Fruit fly (Drosophila melanogaster) whole organism, adult: ENCODE results near the gene CG3198.
A peak's percentile ranks its signal among the peaks of the same experiment; 100 is the strongest.

ENCODE experiments used
- CG11617 ChIP-seq: fragments of 200-800 bp; sonication (Bioruptor generic); optimal IDR thresholded peaks from 2 replicates; lab custom pipeline; 2017; ENCODE audit warnings: mild to moderate bottlenecking, missing biosample characterization, missing genetic modification reagents, missing genetic modification characterization
- CG12768 ChIP-seq: fragments of 200-800 bp; sonication (Bioruptor generic); optimal IDR thresholded peaks from 2 replicates; lab custom pipeline; 2017; ENCODE audit warnings: missing biosample characterization, missing genetic modification characterization, mild to moderate bottlenecking, moderate library complexity, missing genetic modification reagents
- CG14711 ChIP-seq: fragments of 200-800 bp; sonication (Bioruptor generic); optimal IDR thresholded peaks from 2 replicates; lab custom pipeline; 2018; ENCODE audit warnings: missing biosample characterization, mild to moderate bottlenecking, missing genetic modification characterization, moderate library complexity
- CG1620 ChIP-seq: fragments of 200-800 bp; sonication (Bioruptor generic); optimal IDR thresholded peaks from 2 replicates; lab custom pipeline; 2016; ENCODE audit warnings: missing biosample characterization, missing genetic modification characterization
- CG33017 ChIP-seq: fragments of 200-800 bp; sonication (Bioruptor generic); optimal IDR thresholded peaks from 2 replicates; lab custom pipeline; 2018; ENCODE audit warnings: missing biosample characterization, mild to moderate bottlenecking, missing genetic modification characterization, moderate library complexity
- CG5204 ChIP-seq: fragments of 200-800 bp; sonication (Bioruptor generic); optimal IDR thresholded peaks from 2 replicates; lab custom pipeline; 2016; ENCODE audit warnings: missing biosample characterization, missing genetic modification characterization
- CG7045 ChIP-seq: fragments of 200-800 bp; sonication (Bioruptor generic); optimal IDR thresholded peaks from 2 replicates; lab custom pipeline; 2017; ENCODE audit warnings: missing biosample characterization, mild to moderate bottlenecking, missing genetic modification characterization
- CG7101 ChIP-seq: fragments of 200-800 bp; sonication (Bioruptor generic); optimal IDR thresholded peaks from 2 replicates; lab custom pipeline; 2018; ENCODE audit warnings: missing biosample characterization, mild to moderate bottlenecking, missing genetic modification characterization, moderate library complexity
- Clk ChIP-seq: fragments of 200-800 bp; sonication (Bioruptor generic); optimal IDR thresholded peaks from 2 replicates; lab custom pipeline; 2017; ENCODE audit warnings: missing biosample characterization, missing genetic modification characterization
- Crg-1 ChIP-seq: fragments of 200-800 bp; sonication (Bioruptor generic); optimal IDR thresholded peaks from 2 replicates; lab custom pipeline; 2016; ENCODE audit warnings: missing biosample characterization, missing genetic modification characterization
- Hr96 ChIP-seq: fragments of 200-800 bp; sonication (Bioruptor generic); optimal IDR thresholded peaks from 2 replicates; lab custom pipeline; 2016; ENCODE audit warnings: missing biosample characterization, missing genetic modification characterization
- Mnt ChIP-seq: fragments of 200-800 bp; sonication (Bioruptor generic); optimal IDR thresholded peaks from 2 replicates; lab custom pipeline; 2016; ENCODE audit warnings: missing biosample characterization, mild to moderate bottlenecking, missing genetic modification characterization
- bab1 ChIP-seq: fragments of 200-800 bp; sonication (Bioruptor generic); optimal IDR thresholded peaks from 3 replicates; lab custom pipeline; 2019; ENCODE audit warnings: missing biosample characterization, mild to moderate bottlenecking, missing genetic modification characterization, moderate library complexity
- cic ChIP-seq: fragments of 200-800 bp; sonication (Bioruptor generic); optimal IDR thresholded peaks from 2 replicates; lab custom pipeline; 2017; ENCODE audit warnings: missing biosample characterization, mild to moderate bottlenecking, missing genetic modification characterization, moderate library complexity
- cnc ChIP-seq, 2 experiments: fragments of >200 bp; optimal IDR thresholded peaks; 2 replicates each; lab custom pipeline; 2017
- kay ChIP-seq: fragments of 200-800 bp; sonication (Bioruptor generic); peaks from one replicate; lab custom pipeline; 2016; ENCODE audit warnings: missing biosample characterization, missing genetic modification characterization, borderline replicate concordance
- ovo ChIP-seq: fragments of 200-800 bp; sonication (Bioruptor generic); optimal IDR thresholded peaks from 2 replicates; lab custom pipeline; 2016; ENCODE audit warnings: missing biosample characterization, missing genetic modification characterization
- pad ChIP-seq: fragments of 200-800 bp; sonication (Bioruptor generic); optimal IDR thresholded peaks from 3 replicates; lab custom pipeline; 2017; ENCODE audit warnings: missing biosample characterization, missing genetic modification characterization, mild to moderate bottlenecking, moderate library complexity, missing genetic modification reagents
- tj ChIP-seq: fragments of 200-800 bp; sonication (Bioruptor generic); optimal IDR thresholded peaks from 3 replicates; lab custom pipeline; 2017; ENCODE audit warnings: missing biosample characterization, mild to moderate bottlenecking, missing genetic modification characterization, moderate library complexity
- toe ChIP-seq: fragments of 200-800 bp; sonication (Bioruptor generic); optimal IDR thresholded peaks from 2 replicates; lab custom pipeline; 2016; ENCODE audit warnings: missing biosample characterization, missing genetic modification characterization

The CG3198 gene

dm6 chrX:6703957-6704356, 30.2 kb upstream of the CG3198 start:
- TF ChIP-seq cnc (optimal IDR thresholded peaks at IDR 0.05; lab: Kevin White, UChicago) (no peak), Crg-1 (GFP tag; lab: Kevin White, UChicago) (no peak), Hr96 (GFP tag; lab: Kevin White, UChicago) (no peak), CG11617 (GFP tag; lab: Kevin White, UChicago) (no peak), CG33017 (tag; lab: Kevin White, UChicago) (no peak), CG5204 (GFP tag; lab: Kevin White, UChicago) (no peak), Mnt (no peak), CG7045 (GFP tag; lab: Kevin White, UChicago) (no peak), CG1620 (GFP tag; lab: Kevin White, UChicago) (no peak), CG7101 (tag; lab: Kevin White, UChicago) (no peak), tj (GFP tag; lab: Kevin White, UChicago) (no peak), pad (no peak), toe (GFP tag; lab: Kevin White, UChicago) (no peak), Clk (GFP tag; lab: Kevin White, UChicago) (no peak)

- no peak for TF ChIP-seq CG14711 (tag; lab: Kevin White, UChicago)
- no peak for TF ChIP-seq CG5204 (GFP tag; lab: Kevin White, UChicago)
- no peak for TF ChIP-seq cnc (optimal IDR thresholded peaks at IDR 0.05; lab: Kevin White, UChicago)
- TF ChIP-seq CG7045 (GFP tag; lab: Kevin White, UChicago), result no peak
- TF ChIP-seq pad, result no peak
- TF ChIP-seq CG1620 (GFP tag; lab: Kevin White, UChicago), result no peak
- TF ChIP-seq toe (GFP tag; lab: Kevin White, UChicago), result no peak
- no peak for TF ChIP-seq cic (GFP tag; lab: Kevin White, UChicago)
- TF ChIP-seq kay, result peak; percentile 36
- no peak for TF ChIP-seq CG7101 (tag; lab: Kevin White, UChicago)
- no peak for TF ChIP-seq CG12768
- no peak for TF ChIP-seq tj (GFP tag; lab: Kevin White, UChicago)
- TF ChIP-seq bab1, result no peak
- no peak for TF ChIP-seq Crg-1 (GFP tag; lab: Kevin White, UChicago)
- no peak for TF ChIP-seq CG33017 (tag; lab: Kevin White, UChicago)
- peak; percentile 4 for TF ChIP-seq CG11617 (GFP tag; lab: Kevin White, UChicago)
These were observed 29.5 kb upstream of the CG3198 start for dm6 chrX:6703237-6703636.

DNA sequence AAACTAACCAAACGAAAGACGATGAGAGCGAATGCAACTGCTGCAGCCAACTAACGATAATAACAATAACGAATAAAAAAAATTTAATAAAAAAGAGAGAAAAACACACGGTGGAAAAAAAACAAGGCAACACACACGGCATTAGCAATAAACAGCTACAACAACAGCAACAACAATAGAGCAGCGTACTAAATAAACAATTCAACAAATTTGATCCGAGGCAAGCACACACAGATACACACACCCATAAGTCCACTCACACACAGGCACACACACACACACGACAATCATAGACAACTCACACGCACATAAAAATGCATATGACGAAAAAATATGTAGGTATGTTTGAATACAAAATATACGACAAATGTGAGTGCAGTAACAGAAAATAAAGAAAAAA, 28.8 kb upstream of the CG3198 start:
- TF ChIP-seq cic (GFP tag; lab: Kevin White, UChicago) (peak; percentile 1), CG7045 (GFP tag; lab: Kevin White, UChicago) (no peak), tj (GFP tag; lab: Kevin White, UChicago) (no peak), CG5204 (GFP tag; lab: Kevin White, UChicago) (no peak), Mnt (no peak), pad (no peak), CG1620 (GFP tag; lab: Kevin White, UChicago) (no peak), CG14711 (tag; lab: Kevin White, UChicago) (no peak)

dm6 chrX:6702028-6702433, 28.3 kb upstream of the CG3198 start:
- TF ChIP-seq CG33017 (tag; lab: Kevin White, UChicago), result peak; percentile 7
- TF ChIP-seq Hr96 (GFP tag; lab: Kevin White, UChicago), result no peak
- peak; percentile 67 for TF ChIP-seq CG7101 (tag; lab: Kevin White, UChicago)
- TF ChIP-seq CG5204 (GFP tag; lab: Kevin White, UChicago), result peak; percentile 10
- peak; percentile 52 for TF ChIP-seq CG14711 (tag; lab: Kevin White, UChicago)
- no peak for TF ChIP-seq cnc (optimal IDR thresholded peaks at IDR 0.05; lab: Kevin White, UChicago)
- TF ChIP-seq CG7045 (GFP tag; lab: Kevin White, UChicago), result peak; percentile 27
- no peak for TF ChIP-seq pad
- peak; percentile 83 for TF ChIP-seq bab1
- no peak for TF ChIP-seq Clk (GFP tag; lab: Kevin White, UChicago)
- TF ChIP-seq cic (GFP tag; lab: Kevin White, UChicago), result no peak
- no peak for TF ChIP-seq ovo (GFP tag; lab: Kevin White, UChicago)
- TF ChIP-seq kay, result no peak
- TF ChIP-seq CG1620 (GFP tag; lab: Kevin White, UChicago), result peak; percentile 17
- TF ChIP-seq tj (GFP tag; lab: Kevin White, UChicago), result peak; percentile 20

DNA sequence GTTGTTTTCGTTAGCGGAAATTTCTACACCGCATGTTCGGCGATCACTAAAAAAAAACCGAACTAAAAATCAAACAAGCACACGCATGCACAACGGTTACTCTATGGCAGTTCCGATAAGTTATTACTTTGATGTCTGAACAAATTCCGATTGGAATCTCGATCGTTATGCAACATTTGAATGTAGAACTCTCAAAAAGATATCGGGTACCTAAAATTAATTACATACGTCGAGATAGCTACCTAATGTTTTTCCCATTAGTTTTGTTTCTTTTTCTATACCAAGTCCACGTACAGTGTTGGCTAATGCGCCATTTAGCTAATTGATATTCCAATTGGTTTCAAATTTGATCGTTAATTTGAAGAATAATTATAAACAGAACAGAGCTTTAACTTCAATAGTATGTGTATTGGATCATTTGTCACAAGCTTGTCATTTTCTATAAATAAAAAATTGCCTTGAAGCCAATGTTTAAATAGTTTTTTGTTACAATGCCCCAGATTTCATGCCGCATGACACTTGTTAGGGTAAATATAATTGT, 27.3 kb upstream of the CG3198 start:
- TF ChIP-seq cnc (optimal IDR thresholded peaks at IDR 0.05; lab: Kevin White, UChicago), result no peak
- no peak for TF ChIP-seq Mnt
- TF ChIP-seq cic (GFP tag; lab: Kevin White, UChicago), result no peak
- TF ChIP-seq kay, result no peak
- no peak for TF ChIP-seq CG12768
- no peak for TF ChIP-seq CG14711 (tag; lab: Kevin White, UChicago)
- no peak for TF ChIP-seq CG1620 (GFP tag; lab: Kevin White, UChicago)
- TF ChIP-seq CG11617 (GFP tag; lab: Kevin White, UChicago), result no peak

dm6 chrX:6700263-6700989, 26.7 kb upstream of the CG3198 start:
- no peak for TF ChIP-seq pad
- peak; percentile 87 for TF ChIP-seq kay
- no peak for TF ChIP-seq cnc (optimal IDR thresholded peaks at IDR 0.05; lab: Kevin White, UChicago)
- peak; percentile 25 for TF ChIP-seq Mnt
- TF ChIP-seq tj (GFP tag; lab: Kevin White, UChicago), result no peak
- TF ChIP-seq cic (GFP tag; lab: Kevin White, UChicago), result peak; percentile 77
- TF ChIP-seq CG12768, result peak; percentile 41
- TF ChIP-seq Crg-1 (GFP tag; lab: Kevin White, UChicago), result no peak
